Worm (Caenorhabditis elegans) whole organism, L1 larva: ENCODE results near the gene C02F12.5.

Source experiments
- C04F5.9 ChIP-seq: sonication (generic microtip); optimal IDR thresholded peaks from 2 replicates; lab custom pipeline; 2016; ENCODE audit warnings: missing genetic modification characterization, missing compliant biosample characterization
- C16A3.4 ChIP-seq: fragments of 150-350 bp; optimal IDR thresholded peaks from 2 replicates; lab custom pipeline; 2014; ENCODE audit warnings: missing biosample characterization, missing genetic modification characterization
- F16B12.6 ChIP-seq: fragments of 150-350 bp; optimal IDR thresholded peaks from 2 replicates; lab custom pipeline; 2014; ENCODE audit warnings: missing biosample characterization, missing genetic modification characterization
- Y116A8C.19 ChIP-seq: sonication (generic microtip); optimal IDR thresholded peaks from 2 replicates; lab custom pipeline; 2016; ENCODE audit warnings: missing compliant biosample characterization, missing genetic modification characterization, borderline replicate concordance
- aha-1 ChIP-seq: fragments of 150-350 bp; optimal IDR thresholded peaks from 2 replicates; lab custom pipeline; 2014; ENCODE audit warnings: missing biosample characterization, missing genetic modification characterization
- ceh-63 ChIP-seq: fragments of 200-800 bp; sonication (Bioruptor generic); optimal IDR thresholded peaks from 2 replicates; lab custom pipeline; 2018; ENCODE audit warnings: mild to moderate bottlenecking, missing genetic modification characterization, missing compliant biosample characterization
- ceh-82 ChIP-seq, 3 experiments: fragments of 150-350 bp in 1 of 3; sonication (generic microtip) in 2 of 3; optimal IDR thresholded peaks; 2 replicates each; lab custom pipeline; 2014 to 2017; ENCODE audit warnings: missing biosample characterization in 3 of 3, missing genetic modification characterization in 3 of 3
- ceh-88 ChIP-seq: fragments of 200-800 bp; sonication (Bioruptor generic); IDR thresholded peaks from 2 replicates; pipeline ENCODE4 v1.3.6; 2022; ENCODE audit warnings: missing genetic modification characterization, missing compliant biosample characterization
- dsc-1 ChIP-seq: sonication (generic microtip); optimal IDR thresholded peaks from 2 replicates; lab custom pipeline; 2016; ENCODE audit warnings: mild to moderate bottlenecking, missing genetic modification characterization, missing compliant biosample characterization
- efl-3 ChIP-seq: fragments of 200-800 bp; sonication (Bioruptor generic); optimal IDR thresholded peaks from 2 replicates; lab custom pipeline; 2018; ENCODE audit warnings: mild to moderate bottlenecking, missing genetic modification characterization, missing compliant biosample characterization
- egl-27 ChIP-seq, 2 experiments: fragments of 150-350 bp in 1 of 2; sonication (generic microtip); optimal IDR thresholded peaks; 3 replicates each; lab custom pipeline; 2017 to 2018; ENCODE audit warnings: missing biosample characterization in 2 of 2, missing genetic modification characterization in 2 of 2, missing genetic modification reagents in 2 of 2
- elt-2 ChIP-seq: sonication (generic microtip); optimal IDR thresholded peaks from 2 replicates; lab custom pipeline; 2016; ENCODE audit warnings: missing genetic modification characterization, mild to moderate bottlenecking, inconsistent platforms, missing compliant biosample characterization, missing genetic modification reagents
- ets-5 ChIP-seq: fragments of 200-800 bp; sonication (Bioruptor generic); IDR thresholded peaks from 2 replicates; pipeline ENCODE4 v1.3.6; 2022; ENCODE audit warnings: missing genetic modification characterization, missing compliant biosample characterization
- fkh-4 ChIP-seq: sonication (generic microtip); optimal IDR thresholded peaks from 2 replicates; lab custom pipeline; 2016; ENCODE audit warnings: missing compliant biosample characterization, missing genetic modification characterization, borderline replicate concordance
- fkh-8 ChIP-seq: sonication (generic microtip); optimal IDR thresholded peaks from 2 replicates; lab custom pipeline; 2016; ENCODE audit warnings: mild to moderate bottlenecking, missing genetic modification characterization, missing compliant biosample characterization
- fos-1 ChIP-seq: fragments of 150-350 bp; optimal IDR thresholded peaks from 2 replicates; lab custom pipeline; 2014; ENCODE audit warnings: missing biosample characterization, missing genetic modification characterization
- grh-1 ChIP-seq: fragments of 200-800 bp; sonication (Bioruptor generic); IDR thresholded peaks from 2 replicates; pipeline ENCODE4 v1.3.6; 2022; ENCODE audit warnings: missing genetic modification reagents, missing genetic modification characterization, missing compliant biosample characterization
- hlh-17 ChIP-seq: fragments of 200-800 bp; sonication (Bioruptor generic); optimal IDR thresholded peaks from 2 replicates; lab custom pipeline; 2018; ENCODE audit warnings: missing genetic modification characterization, mild to moderate bottlenecking, missing compliant biosample characterization, moderate library complexity, borderline replicate concordance
- hlh-4 ChIP-seq: sonication (generic microtip); optimal IDR thresholded peaks from 2 replicates; lab custom pipeline; 2016; ENCODE audit warnings: mild to moderate bottlenecking, missing genetic modification characterization, missing compliant biosample characterization
- irx-1 ChIP-seq: sonication (generic microtip); optimal IDR thresholded peaks from 2 replicates; lab custom pipeline; 2016; ENCODE audit warnings: missing genetic modification characterization, missing compliant biosample characterization
- isw-1 ChIP-seq: fragments of 200-800 bp; sonication (Bioruptor generic); IDR thresholded peaks from 2 replicates; pipeline ENCODE4 v1.3.6; 2022; ENCODE audit warnings: missing genetic modification characterization, missing compliant biosample characterization
- jun-1 ChIP-seq: fragments of 150-350 bp; optimal IDR thresholded peaks from 2 replicates; lab custom pipeline; 2014; ENCODE audit warnings: missing biosample characterization, missing genetic modification reagents, missing genetic modification characterization
- lin-13 ChIP-seq: fragments of 150-350 bp; optimal IDR thresholded peaks from 2 replicates; lab custom pipeline; 2014; ENCODE audit warnings: missing biosample characterization, missing genetic modification reagents, missing genetic modification characterization
- lin-14 ChIP-seq: fragments of 200-800 bp; sonication (Bioruptor generic); optimal IDR thresholded peaks from 2 replicates; lab custom pipeline; 2018; ENCODE audit warnings: mild to moderate bottlenecking, missing genetic modification characterization, moderate library complexity, missing compliant biosample characterization
- lin-15B ChIP-seq: fragments of 150-350 bp; sonication (generic microtip); optimal IDR thresholded peaks from 3 replicates; lab custom pipeline; 2014; ENCODE audit warnings: missing biosample characterization, missing genetic modification characterization
- lin-35 ChIP-seq, 2 experiments: fragments of 150-350 bp; optimal IDR thresholded peaks; 2 replicates each; lab custom pipeline; 2014; ENCODE audit warnings: missing biosample characterization in 2 of 2, missing genetic modification characterization in 2 of 2, missing genetic modification reagents in 2 of 2
- lsy-2 ChIP-seq, 2 experiments: fragments of 150-350 bp; optimal IDR thresholded peaks; 2 replicates each; lab custom pipeline; 2014; ENCODE audit warnings: missing biosample characterization in 2 of 2, missing genetic modification characterization in 2 of 2
- mef-2 ChIP-seq: fragments of 150-350 bp; optimal IDR thresholded peaks from 2 replicates; lab custom pipeline; 2014; ENCODE audit warnings: missing biosample characterization, missing genetic modification characterization
- nhr-11 ChIP-seq: fragments of 150-350 bp; optimal IDR thresholded peaks from 2 replicates; lab custom pipeline; 2014; ENCODE audit warnings: missing biosample characterization, missing genetic modification characterization
- nhr-12 ChIP-seq: sonication (generic microtip); optimal IDR thresholded peaks from 2 replicates; lab custom pipeline; 2017; ENCODE audit warnings: missing biosample characterization, missing genetic modification characterization
- nhr-19 ChIP-seq: fragments of 200-800 bp; sonication (Bioruptor generic); conservative IDR thresholded peaks from 2 replicates; pipeline ENCODE4 v1.3.6; 2022; ENCODE audit warnings: missing genetic modification characterization, missing compliant biosample characterization
- nhr-20 ChIP-seq: sonication (generic microtip); optimal IDR thresholded peaks from 2 replicates; lab custom pipeline; 2016; ENCODE audit warnings: mild to moderate bottlenecking, missing genetic modification characterization, missing compliant biosample characterization
- nhr-237 ChIP-seq: fragments of 150-350 bp; optimal IDR thresholded peaks from 2 replicates; lab custom pipeline; 2014; ENCODE audit warnings: missing biosample characterization, missing genetic modification characterization
- nhr-71 ChIP-seq: sonication (generic microtip); optimal IDR thresholded peaks from 2 replicates; lab custom pipeline; 2016; ENCODE audit warnings: mild to moderate bottlenecking, missing genetic modification characterization, moderate library complexity, missing compliant biosample characterization
- nhr-77 ChIP-seq: fragments of 150-350 bp; optimal IDR thresholded peaks from 2 replicates; lab custom pipeline; 2014; ENCODE audit warnings: missing biosample characterization, missing genetic modification characterization
- nhr-84 ChIP-seq: sonication (generic microtip); optimal IDR thresholded peaks from 2 replicates; lab custom pipeline; 2017; ENCODE audit warnings: missing biosample characterization, missing genetic modification characterization
- nhr-85 ChIP-seq: sonication (generic microtip); peaks from one replicate; lab custom pipeline; 2016; ENCODE audit warnings: missing genetic modification characterization, inconsistent platforms, missing compliant biosample characterization
- nhr-90 ChIP-seq: sonication (generic microtip); optimal IDR thresholded peaks from 2 replicates; lab custom pipeline; 2016; ENCODE audit warnings: mild to moderate bottlenecking, missing genetic modification characterization, missing compliant biosample characterization; ENCODE audit not compliant: poor library complexity
- pqm-1 ChIP-seq: sonication (generic microtip); optimal IDR thresholded peaks from 3 replicates; lab custom pipeline; 2017; ENCODE audit warnings: missing biosample characterization, missing genetic modification characterization
- rnt-1 ChIP-seq: sonication (generic microtip); optimal IDR thresholded peaks from 2 replicates; lab custom pipeline; 2016; ENCODE audit warnings: mild to moderate bottlenecking, missing genetic modification characterization, moderate library complexity, missing compliant biosample characterization
- skn-1 ChIP-seq: fragments of 150-350 bp; optimal IDR thresholded peaks from 2 replicates; lab custom pipeline; 2014; ENCODE audit warnings: missing biosample characterization, missing genetic modification characterization
- snpc-4 ChIP-seq: fragments of 150-350 bp; optimal IDR thresholded peaks from 2 replicates; lab custom pipeline; 2014; ENCODE audit warnings: missing biosample characterization, missing genetic modification characterization
- snu-23 ChIP-seq: sonication (generic microtip); optimal IDR thresholded peaks from 2 replicates; lab custom pipeline; 2016; ENCODE audit warnings: missing genetic modification characterization, missing compliant biosample characterization
- swsn-7 ChIP-seq: sonication (generic microtip); optimal IDR thresholded peaks from 2 replicates; lab custom pipeline; 2016; ENCODE audit warnings: missing genetic modification characterization, missing compliant biosample characterization
- tlp-1 ChIP-seq: fragments of 150-350 bp; optimal IDR thresholded peaks from 2 replicates; lab custom pipeline; 2014; ENCODE audit warnings: missing biosample characterization, missing genetic modification characterization
- unc-130 ChIP-seq: fragments of 150-350 bp; optimal IDR thresholded peaks from 2 replicates; lab custom pipeline; 2017; ENCODE audit warnings: missing biosample characterization, missing genetic modification characterization, inconsistent platforms
- unc-62 ChIP-seq: fragments of 150-350 bp; optimal IDR thresholded peaks from 2 replicates; lab custom pipeline; 2014; ENCODE audit warnings: missing biosample characterization, missing genetic modification reagents, missing genetic modification characterization
- unc-86 ChIP-seq: sonication (generic microtip); optimal IDR thresholded peaks from 2 replicates; lab custom pipeline; 2016; ENCODE audit warnings: missing genetic modification characterization, missing compliant biosample characterization
- unc-98 ChIP-seq: fragments of 200-800 bp; sonication (Bioruptor generic); IDR thresholded peaks from 2 replicates; pipeline ENCODE4 v1.3.6; 2022; ENCODE audit warnings: missing genetic modification characterization, missing compliant biosample characterization
- vab-15 ChIP-seq: sonication (generic microtip); optimal IDR thresholded peaks from 2 replicates; lab custom pipeline; 2017; ENCODE audit warnings: missing genotype, mild to moderate bottlenecking, missing genetic modification characterization, missing compliant biosample characterization
- xbp-1 ChIP-seq: sonication (generic microtip); optimal IDR thresholded peaks from 2 replicates; lab custom pipeline; 2016; ENCODE audit warnings: missing genetic modification characterization, missing compliant biosample characterization
- ztf-4 ChIP-seq: fragments of 150-350 bp; optimal IDR thresholded peaks from 2 replicates; lab custom pipeline; 2014; ENCODE audit warnings: missing biosample characterization, missing genetic modification characterization

C02F12.5 gene

ce11 chrX:3701861-3702260, 30.0 kb upstream of the C02F12.5 start:
- TF ChIP-seq fos-1 (tag; lab: Kevin White, UChicago) (no peak), lsy-2 (tag; optimal IDR thresholded peaks at IDR 0.05; lab: Kevin White, UChicago) (no peak), ets-5 (GFP tag; lab: Robert Waterston, UW) (no peak), nhr-85 (tag; lab: Kevin White, UChicago) (no peak), nhr-90 (no peak), pqm-1 (tag; lab: Kevin White, UChicago) (no peak), ztf-4 (no peak), ceh-82 (tag; optimal IDR thresholded peaks at IDR 0.05; lab: Kevin White, UChicago) (no peak), fkh-4 (tag; lab: Kevin White, UChicago) (no peak)

- TF ChIP-seq lin-13 (peak; percentile 33), nhr-90 (peak; percentile 77), ceh-88 (GFP tag; lab: Robert Waterston, UW) (no peak), mef-2 (no peak), C04F5.9 (tag; lab: Kevin White, UChicago) (no peak), ets-5 (GFP tag; lab: Robert Waterston, UW) (no peak), fkh-8 (peak; percentile 55), egl-27 (tag; optimal IDR thresholded peaks at IDR 0.05; lab: Kevin White, UChicago) (no peak), Y116A8C.19 (tag; lab: Kevin White, UChicago) (no peak), tlp-1 (tag; lab: Kevin White, UChicago) (no peak), nhr-237 (tag; lab: Kevin White, UChicago) (no peak), hlh-17 (GFP tag; lab: Kevin White, UChicago) (no peak), elt-2 (tag; lab: Kevin White, UChicago) (peak; percentile 17), irx-1 (tag; lab: Kevin White, UChicago) (peak; percentile 77), swsn-7 (tag; lab: Kevin White, UChicago) (peak; percentile 75), nhr-11 (tag; lab: Kevin White, UChicago) (no peak), hlh-4 (tag; lab: Kevin White, UChicago) (no peak), lin-15B (tag; lab: Kevin White, UChicago) (no peak), jun-1 (peak; percentile 6), aha-1 (tag; lab: Kevin White, UChicago) (no peak), nhr-71 (tag; lab: Kevin White, UChicago) (peak; percentile 79), ceh-63 (GFP tag; lab: Kevin White, UChicago) (no peak), dsc-1 (tag; lab: Kevin White, UChicago) (peak; percentile 81), skn-1 (tag; lab: Kevin White, UChicago) (peak; percentile 50), lin-35 (GFP tag; optimal IDR thresholded peaks at IDR 0.05; lab: Kevin White, UChicago) (peak in 1 of 2 experiments; percentile 74), nhr-84 (no peak), nhr-77 (tag; lab: Kevin White, UChicago) (no peak), C16A3.4 (tag; lab: Kevin White, UChicago) (peak; percentile 57), nhr-20 (tag; lab: Kevin White, UChicago) (peak; percentile 73), efl-3 (GFP tag; lab: Kevin White, UChicago) (no peak), unc-98 (GFP tag; lab: Robert Waterston, UW) (no peak), nhr-19 (peak; percentile 79), grh-1 (GFP tag; lab: Robert Waterston, UW) (no peak), fos-1 (tag; lab: Kevin White, UChicago) (peak; percentile 11), snu-23 (peak; percentile 82), unc-130 (tag; lab: Kevin White, UChicago) (no peak), nhr-12 (tag; lab: Kevin White, UChicago) (no peak), F16B12.6 (no peak), lsy-2 (tag; optimal IDR thresholded peaks at IDR 0.05; lab: Kevin White, UChicago) (peak; percentile 55 to 60), unc-86 (tag; lab: Kevin White, UChicago) (peak; percentile 56), rnt-1 (tag; lab: Kevin White, UChicago) (peak; percentile 69), unc-62 (GFP tag; lab: Kevin White, UChicago) (no peak), vab-15 (tag; lab: Kevin White, UChicago) (no peak), xbp-1 (tag; lab: Kevin White, UChicago) (peak; percentile 68), lin-14 (peak; percentile 72), snpc-4 (tag; lab: Kevin White, UChicago) (no peak), isw-1 (no peak)
Measured at ce11 chrX:3697623-3698022, 25.7 kb upstream of the C02F12.5 start.
